Fruit fly (Drosophila melanogaster) whole organism, embryonic: ENCODE results near the gene CG44362.
A peak's percentile ranks its signal among the peaks of the same experiment; 100 is the strongest.

ENCODE experiments used
- ATbp ChIP-seq: fragments of 200-800 bp; sonication (Bioruptor generic); optimal IDR thresholded peaks from 2 replicates; lab custom pipeline; 2017; ENCODE audit warnings: missing biosample characterization, mild to moderate bottlenecking, missing genetic modification characterization, missing genetic modification reagents
- Ada2b ChIP-seq: fragments of 200-800 bp; sonication (Bioruptor generic); IDR thresholded peaks from 2 replicates; pipeline ENCODE4 v1.3.6; 2022; ENCODE audit warnings: missing biosample characterization, missing genetic modification characterization
- Awh ChIP-seq: fragments of 200-800 bp; sonication (Bioruptor generic); IDR thresholded peaks from 2 replicates; pipeline ENCODE4, ENCODE4 v1.3.6; 2022; ENCODE audit warnings: missing biosample characterization, missing genetic modification characterization
- Bdp1 ChIP-seq: fragments of 200-800 bp; sonication (Bioruptor generic); optimal IDR thresholded peaks from 3 replicates; lab custom pipeline; 2016; ENCODE audit warnings: missing biosample characterization, missing genetic modification characterization
- CG10431 ChIP-seq: fragments of 200-800 bp; sonication (Bioruptor generic); optimal IDR thresholded peaks from 3 replicates; lab custom pipeline; 2018; ENCODE audit warnings: missing biosample characterization, mild to moderate bottlenecking, missing genetic modification characterization
- CG13775 ChIP-seq: fragments of 200-800 bp; sonication (Bioruptor generic); optimal IDR thresholded peaks from 3 replicates; lab custom pipeline; 2017; ENCODE audit warnings: missing biosample characterization, mild to moderate bottlenecking, missing genetic modification characterization
- CG15011 ChIP-seq: fragments of 200-800 bp; sonication (Bioruptor generic); optimal IDR thresholded peaks from 3 replicates; lab custom pipeline; 2018; ENCODE audit warnings: missing biosample characterization, mild to moderate bottlenecking, missing genetic modification characterization
- CG16813 ChIP-seq: fragments of 200-800 bp; sonication (Bioruptor generic); IDR thresholded peaks from 3 replicates; pipeline ENCODE4 v1.3.6; 2022; ENCODE audit warnings: missing biosample characterization, missing genetic modification characterization; ENCODE audit not compliant: partially characterized antibody
- CG17361 ChIP-seq: fragments of 200-800 bp; sonication (Bioruptor generic); IDR thresholded peaks from 3 replicates; pipeline ENCODE4 v1.3.6; 2022; ENCODE audit warnings: missing biosample characterization, missing genetic modification characterization
- CG18619 ChIP-seq: fragments of 200-800 bp; sonication (Bioruptor generic); optimal IDR thresholded peaks from 3 replicates; lab custom pipeline; 2017; ENCODE audit warnings: missing biosample characterization, mild to moderate bottlenecking, missing genetic modification characterization
- CG2875 ChIP-seq: fragments of 200-800 bp; sonication (Bioruptor generic); optimal IDR thresholded peaks from 2 replicates; lab custom pipeline; 2017; ENCODE audit warnings: missing biosample characterization, mild to moderate bottlenecking, missing genetic modification characterization, missing genetic modification reagents
- CG3281 ChIP-seq: fragments of 200-800 bp; sonication (Bioruptor generic); optimal IDR thresholded peaks from 3 replicates; lab custom pipeline; 2017; ENCODE audit warnings: missing biosample characterization, mild to moderate bottlenecking, missing genetic modification characterization
- CG33213 ChIP-seq: fragments of 200-800 bp; sonication (Bioruptor generic); optimal IDR thresholded peaks from 3 replicates; lab custom pipeline; 2016; ENCODE audit warnings: missing biosample characterization, missing genetic modification characterization
- CG34422 ChIP-seq: fragments of 200-800 bp; sonication (Bioruptor generic); IDR thresholded peaks from 3 replicates; pipeline ENCODE4 v1.3.6; 2022; ENCODE audit warnings: missing biosample characterization, missing genetic modification characterization
- CG7357 ChIP-seq: fragments of 200-800 bp; sonication (Bioruptor generic); IDR thresholded peaks from 3 replicates; pipeline ENCODE4 v1.3.6; 2022; ENCODE audit warnings: missing biosample characterization, missing genetic modification characterization
- CG8290 ChIP-seq, 3 experiments: fragments of 200-800 bp; sonication (Bioruptor generic); optimal IDR thresholded peaks; 2 replicates each; lab custom pipeline; 2016 to 2019; ENCODE audit warnings: missing biosample characterization in 3 of 3, missing genetic modification characterization in 3 of 3, mild to moderate bottlenecking in 2 of 3, moderate library complexity in 1 of 3
- CG9609 ChIP-seq: fragments of 200-800 bp; sonication (Bioruptor generic); optimal IDR thresholded peaks from 3 replicates; lab custom pipeline; 2016; ENCODE audit warnings: missing biosample characterization, missing genetic modification characterization
- Camta ChIP-seq: fragments of 200-800 bp; sonication (Bioruptor generic); optimal IDR thresholded peaks from 2 replicates; lab custom pipeline; 2016; ENCODE audit warnings: missing biosample characterization, missing genetic modification characterization
- CkIIα-i1 ChIP-seq: fragments of 200-800 bp; sonication (Bioruptor generic); IDR thresholded peaks from 2 replicates; pipeline ENCODE4 v1.3.6; 2022; ENCODE audit warnings: missing biosample characterization, missing genetic modification characterization
- D19B ChIP-seq: fragments of 200-800 bp; sonication (Bioruptor generic); optimal IDR thresholded peaks from 2 replicates; lab custom pipeline; 2017; ENCODE audit warnings: missing biosample characterization, mild to moderate bottlenecking, missing genetic modification characterization
- H15 ChIP-seq: fragments of 200-800 bp; sonication (Bioruptor generic); IDR thresholded peaks from 3 replicates; pipeline ENCODE4 v1.3.6; 2022; ENCODE audit warnings: missing biosample characterization, missing genetic modification characterization
- Hmx ChIP-seq: fragments of 200-800 bp; sonication (Bioruptor generic); optimal IDR thresholded peaks from 2 replicates; lab custom pipeline; 2016; ENCODE audit warnings: missing biosample characterization, missing genetic modification characterization
- NC2α ChIP-seq: fragments of 200-800 bp; sonication (Bioruptor generic); optimal IDR thresholded peaks from 2 replicates; lab custom pipeline; 2016; ENCODE audit warnings: missing biosample characterization, missing genetic modification characterization
- NK7.1 ChIP-seq: fragments of 200-800 bp; sonication (Bioruptor generic); optimal IDR thresholded peaks from 3 replicates; lab custom pipeline; 2016; ENCODE audit warnings: missing biosample characterization, missing genetic modification characterization
- Pdp1 ChIP-seq, 2 experiments: fragments of 200-800 bp; sonication (Bioruptor generic); optimal IDR thresholded peaks; 3 replicates each; lab custom pipeline; 2016; ENCODE audit warnings: missing biosample characterization in 2 of 2, missing genetic modification characterization in 2 of 2, mild to moderate bottlenecking in 1 of 2, moderate library complexity in 1 of 2
- Sin3A ChIP-seq: fragments of >200 bp; optimal IDR thresholded peaks from 2 replicates; lab custom pipeline; 2018
- Stat92E ChIP-seq, 3 experiments: fragments of >200 bp in 2 of 3; fragments of 200-800 bp in 1 of 3; sonication (Bioruptor generic) in 1 of 3; optimal IDR thresholded peaks; 2 replicates each; lab custom pipeline; 2017 to 2019; ENCODE audit warnings: missing biosample characterization in 3 of 3, missing genetic modification characterization in 3 of 3, mild to moderate bottlenecking in 1 of 3, moderate library complexity in 1 of 3
- TFAM ChIP-seq: fragments of 200-800 bp; sonication (Bioruptor generic); optimal IDR thresholded peaks from 2 replicates; lab custom pipeline; 2017; ENCODE audit warnings: missing biosample characterization, missing genetic modification characterization, inconsistent platforms
- az2 ChIP-seq: fragments of 200-800 bp; sonication (Bioruptor generic); optimal IDR thresholded peaks from 3 replicates; lab custom pipeline; 2016; ENCODE audit warnings: missing biosample characterization, missing genetic modification characterization
- chinmo ChIP-seq: fragments of 200-800 bp; sonication (Bioruptor generic); IDR thresholded peaks from 4 replicates; pipeline ENCODE4 v1.3.6; 2022; ENCODE audit warnings: missing biosample characterization, missing genetic modification characterization; ENCODE audit not compliant: partially characterized antibody
- ci ChIP-seq: fragments of 200-800 bp; sonication (Bioruptor generic); IDR thresholded peaks from 3 replicates; pipeline ENCODE4 v1.3.6; 2022; ENCODE audit warnings: missing biosample characterization, missing genetic modification characterization
- en ChIP-seq: fragments of 200-800 bp; sonication (Bioruptor generic); optimal IDR thresholded peaks from 2 replicates; lab custom pipeline; 2016; ENCODE audit warnings: missing biosample characterization, missing genetic modification characterization
- ewg ChIP-seq: fragments of 200-800 bp; sonication (Bioruptor generic); optimal IDR thresholded peaks from 3 replicates; lab custom pipeline; 2017; ENCODE audit warnings: mild to moderate bottlenecking, missing biosample characterization, missing genetic modification reagents, missing genetic modification characterization
- gcm ChIP-seq: fragments of 200-800 bp; sonication (Bioruptor generic); optimal IDR thresholded peaks from 2 replicates; lab custom pipeline; 2019; ENCODE audit warnings: missing biosample characterization, mild to moderate bottlenecking, missing genetic modification characterization, moderate library complexity
- gfzf ChIP-seq: fragments of 200-800 bp; sonication (Bioruptor generic); optimal IDR thresholded peaks from 2 replicates; lab custom pipeline; 2016; ENCODE audit warnings: missing biosample characterization, mild to moderate bottlenecking, missing genetic modification characterization, moderate library complexity
- hkb ChIP-seq, 2 experiments: fragments of 200-800 bp in 1 of 2; fragments of >200 bp in 1 of 2; sonication (Bioruptor generic) in 1 of 2; IDR thresholded peaks in 1 of 2; optimal IDR thresholded peaks in 1 of 2; 2 replicates each; pipeline versions ENCODE4 v1.3.6 to Lab custom; 2017 to 2022; ENCODE audit warnings: missing biosample characterization in 1 of 2, missing genetic modification characterization in 1 of 2
- kah ChIP-seq: fragments of 200-800 bp; sonication (Bioruptor generic); optimal IDR thresholded peaks from 2 replicates; lab custom pipeline; 2018; ENCODE audit warnings: missing biosample characterization, mild to moderate bottlenecking, missing genetic modification characterization
- mirr ChIP-seq: fragments of 200-800 bp; sonication (Bioruptor generic); optimal IDR thresholded peaks from 3 replicates; lab custom pipeline; 2018; ENCODE audit warnings: missing biosample characterization, mild to moderate bottlenecking, missing genetic modification characterization
- nerfin-1 ChIP-seq: fragments of 200-800 bp; sonication (Bioruptor generic); optimal IDR thresholded peaks from 3 replicates; lab custom pipeline; 2019; ENCODE audit warnings: missing biosample characterization, mild to moderate bottlenecking, missing genetic modification characterization, moderate library complexity
- odd ChIP-seq: fragments of 200-800 bp; sonication (Bioruptor generic); optimal IDR thresholded peaks from 2 replicates; lab custom pipeline; 2017; ENCODE audit warnings: missing biosample characterization, mild to moderate bottlenecking, missing genetic modification characterization
- peb ChIP-seq: fragments of 200-800 bp; sonication (Bioruptor generic); IDR thresholded peaks from 2 replicates; pipeline ENCODE4 v1.3.6; 2022; ENCODE audit warnings: missing biosample characterization, missing genetic modification characterization
- pum ChIP-seq: fragments of 200-800 bp; sonication (Bioruptor generic); optimal IDR thresholded peaks from 2 replicates; lab custom pipeline; 2016; ENCODE audit warnings: missing biosample characterization, missing genetic modification characterization
- sd ChIP-seq: fragments of 200-800 bp; sonication (Bioruptor generic); optimal IDR thresholded peaks from 3 replicates; lab custom pipeline; 2018; ENCODE audit warnings: missing biosample characterization, mild to moderate bottlenecking, missing genetic modification characterization, moderate library complexity
- tgo ChIP-seq: fragments of 200-800 bp; sonication (Bioruptor generic); IDR thresholded peaks from 3 replicates; pipeline ENCODE4 v1.3.6; 2022; ENCODE audit warnings: missing biosample characterization, missing genetic modification characterization
- tna ChIP-seq: fragments of 200-800 bp; sonication (Bioruptor generic); IDR thresholded peaks from 2 replicates; pipeline ENCODE4 v1.3.6; 2022; ENCODE audit warnings: missing biosample characterization, missing genetic modification characterization; ENCODE audit not compliant: partially characterized antibody
- tup ChIP-seq: fragments of 200-800 bp; sonication (Bioruptor generic); optimal IDR thresholded peaks from 2 replicates; lab custom pipeline; 2016; ENCODE audit warnings: missing biosample characterization, mild to moderate bottlenecking, missing genetic modification characterization, moderate library complexity
- vvl ChIP-seq: fragments of 200-800 bp; sonication (Bioruptor generic); IDR thresholded peaks from 2 replicates; pipeline ENCODE4 v1.3.6; 2022; ENCODE audit warnings: missing biosample characterization, missing genetic modification characterization
- zen2 ChIP-seq: fragments of 200-800 bp; sonication (Bioruptor generic); IDR thresholded peaks from 3 replicates; pipeline ENCODE4 v1.3.6; 2022; ENCODE audit warnings: missing biosample characterization, missing genetic modification characterization; ENCODE audit not compliant: partially characterized antibody

Gene CG44362

dm6 chr3L:11418041-11418674 lies 20.8 kb downstream of the CG44362 start (continued):
- TF ChIP-seq vvl (GFP tag; lab: Robert Waterston, UW) (peak; percentile 96), D19B (GFP tag; lab: Kevin White, UChicago) (peak; percentile 65), CG8290 (GFP tag; optimal IDR thresholded peaks at IDR 0.05; lab: Kevin White, UChicago) (peak; percentile 86), CG8290 (tag; optimal IDR thresholded peaks at IDR 0.05; lab: Kevin White, UChicago) (peak; percentile 84 to 93), NC2α (GFP tag; lab: Kevin White, UChicago) (peak; percentile 95), hkb (optimal IDR thresholded peaks at IDR 0.05; lab: Kevin White, UChicago) (no peak), hkb (GFP tag; IDR thresholded peaks at IDR 0.05; lab: Robert Waterston, UW) (peak; percentile 98), ci (GFP tag; lab: Robert Waterston, UW) (peak; percentile 99), ewg (GFP tag; lab: Kevin White, UChicago) (peak; percentile 89), Awh (GFP tag; lab: Robert Waterston, UW) (peak; percentile 88), CG9609 (GFP tag; lab: Kevin White, UChicago) (peak; percentile 94), tup (GFP tag; lab: Kevin White, UChicago) (peak; percentile 59), CG7357 (peak; percentile 92), tna (GFP tag; lab: Robert Waterston, UW) (no peak), CkIIα-i1 (GFP tag; lab: Robert Waterston, UW) (peak; percentile 81), tgo (GFP tag; lab: Robert Waterston, UW) (peak; percentile 96), Hmx (GFP tag; lab: Kevin White, UChicago) (peak; percentile 15), chinmo (GFP tag; lab: Robert Waterston, UW) (peak; percentile 76; the same call in 1 of the 4 replicates), gfzf (GFP tag; lab: Kevin White, UChicago) (no peak), ATbp (GFP tag; lab: Kevin White, UChicago) (peak; percentile 91), Ada2b (peak; percentile 89), Stat92E (GFP tag; optimal IDR thresholded peaks at IDR 0.05; lab: Kevin White, UChicago) (peak in 1 of 3 experiments; percentile 63), TFAM (GFP tag; lab: Kevin White, UChicago) (peak; percentile 81), Bdp1 (GFP tag; lab: Kevin White, UChicago) (peak; percentile 86), sd (tag; lab: Kevin White, UChicago) (peak; percentile 71), CG33213 (GFP tag; lab: Kevin White, UChicago) (peak; percentile 74), pum (GFP tag; lab: Kevin White, UChicago) (peak; percentile 88), CG15011 (GFP tag; lab: Kevin White, UChicago) (peak; percentile 86), CG18619 (GFP tag; lab: Kevin White, UChicago) (peak; percentile 90), gcm (GFP tag; lab: Kevin White, UChicago) (peak; percentile 93), Sin3A (no peak), nerfin-1 (tag; lab: Kevin White, UChicago) (peak; percentile 95), CG17361 (GFP tag; lab: Robert Waterston, UW) (peak; percentile 92), odd (GFP tag; lab: Kevin White, UChicago) (peak; percentile 85), CG2875 (GFP tag; lab: Kevin White, UChicago) (peak; percentile 80), CG16813 (GFP tag; lab: Robert Waterston, UW) (no peak), zen2 (GFP tag; lab: Robert Waterston, UW) (no peak), CG10431 (GFP tag; lab: Kevin White, UChicago) (peak; percentile 82), Pdp1 (GFP tag; optimal IDR thresholded peaks at IDR 0.05; lab: Kevin White, UChicago) (peak; percentile 78 to 86), CG13775 (peak; percentile 91), H15 (GFP tag; lab: Robert Waterston, UW) (peak; percentile 95), NK7.1 (GFP tag; lab: Kevin White, UChicago) (peak; percentile 45), peb (peak; percentile 91), mirr (peak; percentile 61), az2 (peak; percentile 87), CG34422 (GFP tag; lab: Robert Waterston, UW) (peak; percentile 90), en (GFP tag; lab: Kevin White, UChicago) (peak; percentile 84), CG3281 (GFP tag; lab: Kevin White, UChicago) (peak; percentile 88), Camta (GFP tag; lab: Kevin White, UChicago) (peak; percentile 82), kah (peak; percentile 91)
